Fruit fly (Drosophila melanogaster): ENCODE results near the gene niki.

DNA sequence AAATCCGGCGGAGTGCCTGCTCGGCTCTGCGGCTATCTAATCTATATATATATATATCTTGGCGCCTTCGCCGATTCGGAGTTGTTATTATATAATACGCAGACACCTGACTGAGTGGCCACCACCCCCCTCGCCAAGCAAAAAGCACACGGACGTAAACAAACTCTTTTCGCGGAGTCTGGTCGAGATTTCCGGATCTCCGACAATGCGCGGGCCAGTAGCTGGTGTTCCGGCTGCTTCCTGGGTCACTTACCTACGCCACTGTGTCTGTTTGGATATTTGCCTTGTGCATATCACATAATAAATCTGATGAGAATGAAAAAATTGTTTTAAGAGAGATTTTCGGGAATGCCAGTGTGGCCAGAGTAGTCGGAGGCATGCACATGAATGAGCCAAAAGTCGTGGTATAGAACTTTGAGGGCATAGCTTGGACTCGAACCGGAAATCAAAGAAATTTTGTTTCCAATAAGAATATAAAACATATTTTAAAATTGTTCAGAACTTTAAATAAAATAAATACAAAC lies 38.3 kb downstream of the niki start, which contains the start of gene CG5805:
- no peak for TF ChIP-seq CG8478 (optimal IDR thresholded peaks at IDR 0.05)
- TF ChIP-seq CTCF (optimal IDR thresholded peaks at IDR 0.05) = no peak
